Worm (Caenorhabditis elegans) whole organism, L2 larva: ENCODE measurements around the gene mtl-2.
"Not testable (repeated sequence)": the region's sequence is repeated elsewhere in the genome, so short reads cannot be mapped to it uniquely, and the experiment has no call there.

Experiments used
- alr-1 ChIP-seq: fragments of 150-350 bp; optimal IDR thresholded peaks from 2 replicates; lab custom pipeline; 2014; ENCODE audit warnings: missing biosample characterization, missing genetic modification characterization
- ceh-82 ChIP-seq: fragments of 150-350 bp; optimal IDR thresholded peaks from 2 replicates; lab custom pipeline; 2014; ENCODE audit warnings: missing biosample characterization, missing genetic modification characterization
- lin-39 ChIP-seq: fragments of 150-350 bp; optimal IDR thresholded peaks from 2 replicates; lab custom pipeline; 2014; ENCODE audit warnings: missing biosample characterization, missing genetic modification reagents, missing genetic modification characterization
- snpc-4 ChIP-seq: fragments of 150-350 bp; optimal IDR thresholded peaks from 2 replicates; lab custom pipeline; 2014; ENCODE audit warnings: missing biosample characterization, missing genetic modification characterization
- ztf-11 ChIP-seq: sonication (generic microtip); optimal IDR thresholded peaks from 2 replicates; lab custom pipeline; 2017; ENCODE audit warnings: missing biosample characterization, missing genetic modification characterization

DNA sequence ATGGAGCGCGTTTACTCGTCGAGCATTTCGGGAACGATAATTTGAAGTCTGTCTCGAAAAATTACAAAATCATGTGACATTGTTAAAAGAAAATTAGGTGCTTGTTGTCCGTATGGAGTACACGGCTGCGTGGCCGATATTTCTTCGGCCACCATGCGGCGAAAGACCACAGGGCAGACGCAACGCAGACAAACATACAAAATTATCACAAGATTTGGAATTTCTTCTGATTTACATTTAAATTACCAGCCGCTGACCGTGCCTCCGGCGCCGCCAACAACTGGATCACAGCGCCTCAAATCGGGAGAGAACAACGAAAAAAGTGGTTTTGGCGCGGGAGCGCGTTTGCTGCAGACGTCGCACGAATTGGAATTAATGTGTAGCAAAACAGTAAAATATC, 36.6 kb upstream of the mtl-2 start:
- TF ChIP-seq ztf-11, lin-39, alr-1 (tag; lab: Kevin White, UChicago): not testable (repeated sequence)
- peak; percentile 67 for TF ChIP-seq ceh-82
- peak; percentile 68 for TF ChIP-seq snpc-4 (tag; lab: Kevin White, UChicago)
